Worm (Caenorhabditis elegans) whole organism, L4 larva: ENCODE results near the gene glrx-5.

Experiments
- D1046.2 ChIP-seq: fragments of 200-800 bp; sonication (Bioruptor generic); IDR thresholded peaks from 2 replicates; pipeline ENCODE4 v1.3.6; 2022; ENCODE audit warnings: missing genetic modification characterization, missing compliant biosample characterization
- F37D6.2 ChIP-seq: sonication (generic microtip); optimal IDR thresholded peaks from 2 replicates; lab custom pipeline; 2016; ENCODE audit warnings: mild to moderate bottlenecking, missing genetic modification characterization, missing compliant biosample characterization
- T26A8.4 ChIP-seq: fragments of 200-800 bp; sonication (Bioruptor generic); IDR thresholded peaks from 2 replicates; pipeline ENCODE4 v1.3.6; 2022; ENCODE audit warnings: missing genetic modification characterization, missing compliant biosample characterization
- Y48G9A.11 ChIP-seq: fragments of 200-800 bp; sonication (Bioruptor generic); IDR thresholded peaks from 2 replicates; pipeline ENCODE4 v1.3.6; 2022; ENCODE audit warnings: missing genetic modification reagents, missing genetic modification characterization, missing compliant biosample characterization
- aha-1 ChIP-seq: fragments of 150-350 bp; peaks from one replicate; lab custom pipeline; 2014; ENCODE audit warnings: missing biosample characterization, missing genetic modification characterization
- aly-2 ChIP-seq: sonication (generic microtip); optimal IDR thresholded peaks from 2 replicates; lab custom pipeline; 2018; ENCODE audit warnings: missing biosample characterization, missing genetic modification characterization
- ama-1 ChIP-seq: fragments of 150-350 bp; optimal IDR thresholded peaks from 2 replicates; lab custom pipeline; 2014; ENCODE audit warnings: inconsistent platforms, mixed read lengths
- ceh-20 ChIP-seq: fragments of 200-800 bp; sonication (Bioruptor generic); IDR thresholded peaks from 2 replicates; pipeline ENCODE4 v1.3.6; 2022; ENCODE audit warnings: missing genetic modification reagents, missing genetic modification characterization, missing compliant biosample characterization
- ceh-62 ChIP-seq: sonication (generic microtip); optimal IDR thresholded peaks from 2 replicates; lab custom pipeline; 2017; ENCODE audit warnings: missing biosample characterization, missing genetic modification characterization
- ceh-82 ChIP-seq: sonication (generic microtip); optimal IDR thresholded peaks from 2 replicates; lab custom pipeline; 2017; ENCODE audit warnings: missing biosample characterization, missing genetic modification characterization
- dpl-1 ChIP-seq: fragments of 150-350 bp; optimal IDR thresholded peaks from 2 replicates; lab custom pipeline; 2014; ENCODE audit warnings: missing biosample characterization, missing genetic modification reagents, missing genetic modification characterization
- duxl-1 ChIP-seq: sonication (generic microtip); optimal IDR thresholded peaks from 2 replicates; lab custom pipeline; 2016; ENCODE audit warnings: mild to moderate bottlenecking, missing genetic modification characterization, moderate library complexity, missing compliant biosample characterization; ENCODE audit not compliant: poor library complexity
- dve-1 ChIP-seq: sonication (generic microtip); optimal IDR thresholded peaks from 2 replicates; lab custom pipeline; 2017; ENCODE audit warnings: antibody characterized with exemption, mild to moderate bottlenecking, missing genetic modification characterization, missing compliant biosample characterization; ENCODE audit not compliant: insufficient read depth
- egl-43 ChIP-seq: fragments of 200-800 bp; sonication (Bioruptor generic); IDR thresholded peaks from 2 replicates; pipeline ENCODE4 v1.3.6; 2022; ENCODE audit warnings: missing genetic modification reagents, missing genetic modification characterization, missing compliant biosample characterization
- fkh-10 ChIP-seq: fragments of 150-350 bp; optimal IDR thresholded peaks from 2 replicates; lab custom pipeline; 2014; ENCODE audit warnings: missing biosample characterization, missing genetic modification reagents, missing genetic modification characterization
- hlh-30 ChIP-seq: sonication (generic microtip); optimal IDR thresholded peaks from 2 replicates; lab custom pipeline; 2017; ENCODE audit warnings: antibody characterized with exemption, mild to moderate bottlenecking, missing genetic modification characterization, missing compliant biosample characterization; ENCODE audit not compliant: insufficient read depth
- lin-15B ChIP-seq: fragments of 150-350 bp; sonication (generic microtip); optimal IDR thresholded peaks from 3 replicates; lab custom pipeline; 2014; ENCODE audit warnings: missing biosample characterization, missing genetic modification characterization
- lin-29 ChIP-seq: fragments of 200-800 bp; sonication (Bioruptor generic); IDR thresholded peaks from 2 replicates; pipeline ENCODE4 v1.3.6; 2022; ENCODE audit warnings: missing genetic modification reagents, missing genetic modification characterization, missing compliant biosample characterization
- lin-38 ChIP-seq: fragments of 200-800 bp; sonication (Bioruptor generic); IDR thresholded peaks from 2 replicates; pipeline ENCODE4 v1.3.6; 2022; ENCODE audit warnings: missing genetic modification reagents, missing genetic modification characterization, missing compliant biosample characterization
- madf-5 ChIP-seq, 2 experiments: fragments of 200-800 bp; sonication (Bioruptor generic); IDR thresholded peaks; 2 replicates each; pipeline ENCODE4 v1.3.6; 2022; ENCODE audit warnings: missing compliant biosample characterization in 2 of 2, missing genetic modification characterization in 2 of 2
- mdl-1 ChIP-seq, 2 experiments: fragments of 150-350 bp in 1 of 2; sonication (generic microtip) in 1 of 2; optimal IDR thresholded peaks; 2 replicates each; lab custom pipeline; 2014 to 2017; ENCODE audit warnings: missing biosample characterization in 2 of 2, missing genetic modification characterization in 2 of 2
- mxl-2 ChIP-seq: fragments of 200-800 bp; sonication (Bioruptor generic); conservative IDR thresholded peaks from 2 replicates; pipeline ENCODE4 v1.3.6; 2022; ENCODE audit warnings: missing genetic modification reagents, missing genetic modification characterization, missing compliant biosample characterization
- nhr-11 ChIP-seq: fragments of 150-350 bp; optimal IDR thresholded peaks from 2 replicates; lab custom pipeline; 2014; ENCODE audit warnings: missing biosample characterization, missing genetic modification characterization
- nhr-25 ChIP-seq: sonication (generic microtip); optimal IDR thresholded peaks from 2 replicates; lab custom pipeline; 2017; ENCODE audit warnings: missing genetic modification characterization, mild to moderate bottlenecking, missing compliant biosample characterization, antibody characterized with exemption, moderate library complexity, borderline replicate concordance; ENCODE audit not compliant: insufficient read depth
- php-3 ChIP-seq: fragments of 200-800 bp; sonication (Bioruptor generic); IDR thresholded peaks from 2 replicates; pipeline ENCODE4 v1.3.6; 2022; ENCODE audit warnings: missing genetic modification reagents, missing genetic modification characterization, missing compliant biosample characterization
- saeg-2 ChIP-seq: fragments of 200-800 bp; sonication (Bioruptor generic); IDR thresholded peaks from 2 replicates; pipeline ENCODE4 v1.3.6; 2022; ENCODE audit warnings: missing genetic modification reagents, missing genetic modification characterization, missing compliant biosample characterization
- sdz-12 ChIP-seq: fragments of 200-800 bp; sonication (Bioruptor generic); optimal IDR thresholded peaks from 2 replicates; lab custom pipeline; 2018; ENCODE audit warnings: mild to moderate bottlenecking, missing genetic modification characterization, missing compliant biosample characterization
- set-16 ChIP-seq: fragments of 200-800 bp; sonication (Bioruptor generic); IDR thresholded peaks from 2 replicates; pipeline ENCODE4 v1.3.6; 2022; ENCODE audit warnings: missing genetic modification reagents, missing genetic modification characterization, missing compliant biosample characterization
- vab-7 ChIP-seq: fragments of 200-800 bp; sonication (Bioruptor generic); IDR thresholded peaks from 2 replicates; pipeline ENCODE4 v1.3.6; 2022; ENCODE audit warnings: missing genetic modification reagents, missing genetic modification characterization, missing compliant biosample characterization
- zfp-3 ChIP-seq: fragments of 200-800 bp; sonication (Bioruptor generic); conservative IDR thresholded peaks from 2 replicates; pipeline ENCODE4 v1.3.6; 2022; ENCODE audit warnings: missing genetic modification reagents, missing genetic modification characterization, missing compliant biosample characterization
- zip-11 ChIP-seq: fragments of 200-800 bp; sonication (Bioruptor generic); IDR thresholded peaks from 2 replicates; pipeline ENCODE4 v1.3.6; 2022; ENCODE audit warnings: missing genetic modification characterization, missing compliant biosample characterization

Gene glrx-5

ce11 chrIII:12377198-12377662 is 3.6 kb upstream of the glrx-5 start, which contains the start of gene pph-4.2:
Gene pph-4.2, minus strand, starts transcription at chrIII:12377248.
- TF ChIP-seq lin-38 = peak; percentile 91
- TF ChIP-seq dve-1 (tag; lab: Kevin White, UChicago) = peak; percentile 16
- no peak for TF ChIP-seq nhr-25 (tag; lab: Kevin White, UChicago)
- peak; percentile 90 for TF ChIP-seq dpl-1 (GFP tag; lab: Kevin White, UChicago)
- no peak for TF ChIP-seq lin-15B
- TF ChIP-seq egl-43 (GFP tag; lab: Robert Waterston, UW) = no peak
- no peak for TF ChIP-seq ceh-20 (GFP tag; lab: Robert Waterston, UW)
- TF ChIP-seq duxl-1 (tag; lab: Kevin White, UChicago) = no peak
- TF ChIP-seq hlh-30 = peak; percentile 54
- no peak for TF ChIP-seq vab-7 (GFP tag; lab: Robert Waterston, UW)
- no peak for TF ChIP-seq php-3
- no peak for TF ChIP-seq Y48G9A.11 (GFP tag; lab: Robert Waterston, UW)
- no peak for TF ChIP-seq lin-29

ce11 chrIII:12375614-12376013 is 2.0 kb upstream of the glrx-5 start:
- TF ChIP-seq set-16 (GFP tag; lab: Robert Waterston, UW) = peak; percentile 68
- TF ChIP-seq ceh-82 (tag; lab: Kevin White, UChicago) = no peak
- no peak for TF ChIP-seq zfp-3

- TF ChIP-seq F37D6.2 (tag; lab: Kevin White, UChicago) (no peak), ama-1 (lab: Kevin White, UChicago) (no peak), madf-5 (GFP tag; IDR thresholded peaks at IDR 0.05; lab: Robert Waterston, UW) (no peak), sdz-12 (GFP tag; lab: Kevin White, UChicago) (no peak), lin-29 (no peak), saeg-2 (GFP tag; lab: Robert Waterston, UW) (no peak), vab-7 (GFP tag; lab: Robert Waterston, UW) (no peak), D1046.2 (GFP tag; lab: Robert Waterston, UW) (no peak), ceh-62 (tag; lab: Kevin White, UChicago) (no peak), zip-11 (GFP tag; lab: Robert Waterston, UW) (no peak), zfp-3 (no peak), aly-2 (no peak), ceh-82 (tag; lab: Kevin White, UChicago) (no peak), fkh-10 (GFP tag; lab: Kevin White, UChicago) (no peak), mdl-1 (tag; optimal IDR thresholded peaks at IDR 0.05; lab: Kevin White, UChicago) (no peak), nhr-25 (tag; lab: Kevin White, UChicago) (no peak)
Observed at ce11 chrIII:12373306-12373705, 351 bp downstream of the glrx-5 start.

ce11 chrIII:12372080-12373065 is 1.3 kb downstream of the glrx-5 start:
- TF ChIP-seq T26A8.4 (GFP tag; lab: Robert Waterston, UW) = peak; percentile 30; the same call in 1 of the 2 replicates
- no peak for TF ChIP-seq dpl-1 (GFP tag; lab: Kevin White, UChicago)
- no peak for TF ChIP-seq madf-5 (GFP tag; IDR thresholded peaks at IDR 0.05; lab: Robert Waterston, UW)
- TF ChIP-seq Y48G9A.11 (GFP tag; lab: Robert Waterston, UW) = peak; percentile 61
- peak; percentile 43; the same call in 1 of the 2 replicates for TF ChIP-seq egl-43 (GFP tag; lab: Robert Waterston, UW)
- no peak for TF ChIP-seq nhr-11 (tag; lab: Kevin White, UChicago)
- no peak for TF ChIP-seq mxl-2
- TF ChIP-seq aha-1 (tag; lab: Kevin White, UChicago) = peak; percentile 80
- TF ChIP-seq lin-38 = peak; percentile 66
- peak; percentile 42; the same call in 1 of the 2 replicates for TF ChIP-seq set-16 (GFP tag; lab: Robert Waterston, UW)
